Fruit fly (Drosophila melanogaster) whole organism, embryonic: ENCODE results near the gene CG18171.

Source experiments
- Abd-B ChIP-seq: fragments of 200-800 bp; sonication (Bioruptor generic); optimal IDR thresholded peaks from 2 replicates; lab custom pipeline; 2018; ENCODE audit warnings: missing biosample characterization, mild to moderate bottlenecking, missing genetic modification characterization, moderate library complexity
- Atf3 ChIP-seq: fragments of 200-800 bp; sonication (Bioruptor generic); optimal IDR thresholded peaks from 3 replicates; lab custom pipeline; 2016; ENCODE audit warnings: missing biosample characterization, missing genetic modification characterization
- CG10431 ChIP-seq: fragments of 200-800 bp; sonication (Bioruptor generic); optimal IDR thresholded peaks from 3 replicates; lab custom pipeline; 2018; ENCODE audit warnings: missing biosample characterization, mild to moderate bottlenecking, missing genetic modification characterization
- CG10565 ChIP-seq: fragments of 200-800 bp; sonication (Bioruptor generic); optimal IDR thresholded peaks from 3 replicates; lab custom pipeline; 2016; ENCODE audit warnings: missing biosample characterization, mild to moderate bottlenecking, missing genetic modification characterization
- CG11696 ChIP-seq: fragments of 200-800 bp; sonication (Bioruptor generic); IDR thresholded peaks from 2 replicates; pipeline ENCODE4 v1.3.6; 2022; ENCODE audit warnings: missing biosample characterization, missing genetic modification characterization
- CG15269 ChIP-seq: fragments of 200-800 bp; sonication (Bioruptor generic); optimal IDR thresholded peaks from 2 replicates; lab custom pipeline; 2018; ENCODE audit warnings: missing biosample characterization, mild to moderate bottlenecking, missing genetic modification characterization, moderate library complexity
- CG15601 ChIP-seq: fragments of 200-800 bp; sonication (Bioruptor generic); optimal IDR thresholded peaks from 3 replicates; lab custom pipeline; 2019; ENCODE audit warnings: missing biosample characterization, mild to moderate bottlenecking, missing genetic modification characterization, moderate library complexity
- CG17359 ChIP-seq: fragments of 200-800 bp; sonication (Bioruptor generic); optimal IDR thresholded peaks from 3 replicates; lab custom pipeline; 2018; ENCODE audit warnings: missing biosample characterization, mild to moderate bottlenecking, missing genetic modification characterization, moderate library complexity
- CG17802 ChIP-seq: fragments of 200-800 bp; sonication (Bioruptor generic); optimal IDR thresholded peaks from 2 replicates; lab custom pipeline; 2018; ENCODE audit warnings: missing biosample characterization, mild to moderate bottlenecking, missing genetic modification characterization, moderate library complexity
- CG31224 ChIP-seq: fragments of 200-800 bp; sonication (Bioruptor generic); IDR thresholded peaks from 2 replicates; pipeline ENCODE4 v1.3.6; 2022; ENCODE audit warnings: missing biosample characterization, missing genetic modification characterization
- CG3726 ChIP-seq: fragments of 200-800 bp; sonication (Bioruptor generic); IDR thresholded peaks from 3 replicates; pipeline ENCODE4, ENCODE4 v1.3.6; 2022; ENCODE audit warnings: missing biosample characterization, missing genetic modification characterization
- CG6854 ChIP-seq: fragments of 200-800 bp; sonication (Bioruptor generic); optimal IDR thresholded peaks from 3 replicates; lab custom pipeline; 2017; ENCODE audit warnings: missing biosample characterization, mild to moderate bottlenecking, missing genetic modification characterization
- CG7786 ChIP-seq: fragments of 200-800 bp; sonication (Bioruptor generic); optimal IDR thresholded peaks from 2 replicates; lab custom pipeline; 2016; ENCODE audit warnings: missing biosample characterization, missing genetic modification characterization
- CG9215 ChIP-seq: fragments of 200-800 bp; sonication (Bioruptor generic); IDR thresholded peaks from 2 replicates; pipeline ENCODE4 v1.3.6; 2022; ENCODE audit warnings: missing biosample characterization, missing genetic modification characterization
- D19B ChIP-seq: fragments of 200-800 bp; sonication (Bioruptor generic); optimal IDR thresholded peaks from 2 replicates; lab custom pipeline; 2017; ENCODE audit warnings: missing biosample characterization, mild to moderate bottlenecking, missing genetic modification characterization
- H2.0 ChIP-seq: fragments of 200-800 bp; sonication (Bioruptor generic); IDR thresholded peaks from 2 replicates; pipeline ENCODE4 v1.3.6; 2022; ENCODE audit warnings: missing biosample characterization, missing genetic modification characterization
- Hand ChIP-seq: fragments of 200-800 bp; sonication (Bioruptor generic); optimal IDR thresholded peaks from 2 replicates; lab custom pipeline; 2017; ENCODE audit warnings: mild to moderate bottlenecking, missing biosample characterization, missing genetic modification reagents, missing genetic modification characterization
- Hmx ChIP-seq: fragments of 200-800 bp; sonication (Bioruptor generic); optimal IDR thresholded peaks from 2 replicates; lab custom pipeline; 2016; ENCODE audit warnings: missing biosample characterization, missing genetic modification characterization
- Meics ChIP-seq: fragments of 200-800 bp; sonication (Bioruptor generic); optimal IDR thresholded peaks from 2 replicates; lab custom pipeline; 2017; ENCODE audit warnings: missing biosample characterization, mild to moderate bottlenecking, missing genetic modification characterization
- Mes4 ChIP-seq: fragments of 200-800 bp; sonication (Bioruptor generic); optimal IDR thresholded peaks from 2 replicates; lab custom pipeline; 2016; ENCODE audit warnings: missing biosample characterization, missing genetic modification characterization
- Poxn ChIP-seq: fragments of 200-800 bp; sonication (Bioruptor generic); IDR thresholded peaks from 2 replicates; pipeline ENCODE4 v1.3.6; 2022; ENCODE audit warnings: missing biosample characterization, missing genetic modification characterization
- Trl ChIP-seq, 3 experiments: fragments of >200 bp in 2 of 3; fragments of 200-800 bp in 1 of 3; sonication (Bioruptor generic) in 1 of 3; optimal IDR thresholded peaks; 2 replicates in 1 of 3; 3 replicates in 2 of 3; lab custom pipeline; 2016 to 2017; ENCODE audit warnings: missing biosample characterization in 1 of 3, missing genetic modification characterization in 1 of 3
- Xbp1 ChIP-seq: fragments of 200-800 bp; sonication (Bioruptor generic); optimal IDR thresholded peaks from 3 replicates; lab custom pipeline; 2016; ENCODE audit warnings: missing biosample characterization, mild to moderate bottlenecking, missing genetic modification characterization
- Xrp1 ChIP-seq: fragments of 200-800 bp; sonication (Bioruptor generic); IDR thresholded peaks from 2 replicates; pipeline ENCODE4 v1.3.6; 2022; ENCODE audit warnings: missing biosample characterization, missing genetic modification characterization
- az2 ChIP-seq: fragments of 200-800 bp; sonication (Bioruptor generic); optimal IDR thresholded peaks from 3 replicates; lab custom pipeline; 2016; ENCODE audit warnings: missing biosample characterization, missing genetic modification characterization
- bcd ChIP-seq: fragments of 200-800 bp; sonication (Bioruptor generic); optimal IDR thresholded peaks from 2 replicates; lab custom pipeline; 2017; ENCODE audit warnings: missing biosample characterization, mild to moderate bottlenecking, missing genetic modification characterization
- cad ChIP-seq: fragments of >200 bp; optimal IDR thresholded peaks from 2 replicates; lab custom pipeline; 2017; ENCODE audit warnings: missing biosample characterization, missing genetic modification characterization
- cas ChIP-seq: fragments of 200-800 bp; sonication (Bioruptor generic); IDR thresholded peaks from 2 replicates; pipeline ENCODE4 v1.3.6; 2022; ENCODE audit warnings: missing biosample characterization, missing genetic modification characterization
- chif ChIP-seq, 2 experiments: fragments of 200-800 bp; sonication (Bioruptor generic); optimal IDR thresholded peaks; 3 replicates each; lab custom pipeline; 2016; ENCODE audit warnings: missing biosample characterization in 2 of 2, missing genetic modification characterization in 2 of 2
- chn ChIP-seq: fragments of 200-800 bp; sonication (Bioruptor generic); optimal IDR thresholded peaks from 2 replicates; lab custom pipeline; 2016; ENCODE audit warnings: missing biosample characterization, missing genetic modification characterization
- danr ChIP-seq: fragments of 200-800 bp; sonication (Bioruptor generic); IDR thresholded peaks from 2 replicates; pipeline ENCODE4 v1.3.6; 2022; ENCODE audit warnings: missing biosample characterization, missing genetic modification characterization
- dati ChIP-seq: fragments of 200-800 bp; sonication (Bioruptor generic); IDR thresholded peaks from 2 replicates; pipeline ENCODE4 v1.3.6; 2022; ENCODE audit warnings: missing biosample characterization, missing genetic modification characterization
- dimm ChIP-seq: fragments of 200-800 bp; sonication (Bioruptor generic); IDR thresholded peaks from 2 replicates; pipeline ENCODE4 v1.3.6; 2022; ENCODE audit warnings: missing biosample characterization, missing genetic modification characterization
- dm ChIP-seq: fragments of 200-800 bp; sonication (Bioruptor generic); optimal IDR thresholded peaks from 3 replicates; lab custom pipeline; 2016; ENCODE audit warnings: missing biosample characterization, missing genetic modification characterization
- en ChIP-seq: fragments of 200-800 bp; sonication (Bioruptor generic); optimal IDR thresholded peaks from 2 replicates; lab custom pipeline; 2016; ENCODE audit warnings: missing biosample characterization, missing genetic modification characterization
- eve ChIP-seq, 2 experiments: fragments of >200 bp; optimal IDR thresholded peaks; 2 replicates each; lab custom pipeline; 2017; ENCODE audit warnings: missing biosample characterization in 2 of 2, missing genetic modification characterization in 2 of 2
- fru ChIP-seq: fragments of >200 bp; optimal IDR thresholded peaks from 2 replicates; lab custom pipeline; 2017
- gem ChIP-seq: fragments of 200-800 bp; sonication (Bioruptor generic); optimal IDR thresholded peaks from 2 replicates; lab custom pipeline; 2019; ENCODE audit warnings: missing biosample characterization, mild to moderate bottlenecking, missing genetic modification characterization, moderate library complexity
- gt ChIP-seq: fragments of 200-800 bp; sonication (Bioruptor generic); IDR thresholded peaks from 2 replicates; pipeline ENCODE4 v1.3.6; 2022; ENCODE audit warnings: missing biosample characterization, missing genetic modification characterization
- jumu ChIP-seq: fragments of 200-800 bp; sonication (Bioruptor generic); optimal IDR thresholded peaks from 3 replicates; lab custom pipeline; 2016; ENCODE audit warnings: missing biosample characterization, missing genetic modification characterization
- mam ChIP-seq: fragments of 200-800 bp; sonication (Bioruptor generic); optimal IDR thresholded peaks from 3 replicates; lab custom pipeline; 2016; ENCODE audit warnings: missing biosample characterization, missing genetic modification characterization
- mirr ChIP-seq: fragments of 200-800 bp; sonication (Bioruptor generic); optimal IDR thresholded peaks from 3 replicates; lab custom pipeline; 2018; ENCODE audit warnings: missing biosample characterization, mild to moderate bottlenecking, missing genetic modification characterization
- oc ChIP-seq: fragments of 200-800 bp; sonication (Bioruptor generic); optimal IDR thresholded peaks from 2 replicates; lab custom pipeline; 2018; ENCODE audit warnings: missing biosample characterization, mild to moderate bottlenecking, missing genetic modification characterization, moderate library complexity
- p53 ChIP-seq: fragments of 200-800 bp; sonication (Bioruptor generic); optimal IDR thresholded peaks from 2 replicates; lab custom pipeline; 2016; ENCODE audit warnings: missing biosample characterization, missing genetic modification characterization
- salm ChIP-seq: fragments of 200-800 bp; sonication (Bioruptor generic); optimal IDR thresholded peaks from 2 replicates; lab custom pipeline; 2018; ENCODE audit warnings: missing biosample characterization, mild to moderate bottlenecking, missing genetic modification characterization
- sc ChIP-seq, 3 experiments: fragments of >200 bp in 2 of 3; fragments of 200-800 bp in 1 of 3; sonication (Bioruptor generic) in 1 of 3; optimal IDR thresholded peaks; 2 replicates in 2 of 3; 3 replicates in 1 of 3; lab custom pipeline; 2017; ENCODE audit warnings: mild to moderate bottlenecking in 1 of 3, missing biosample characterization in 1 of 3, missing genetic modification characterization in 1 of 3, missing genetic modification reagents in 1 of 3
- tin ChIP-seq: fragments of 200-800 bp; sonication (Bioruptor generic); optimal IDR thresholded peaks from 3 replicates; lab custom pipeline; 2016; ENCODE audit warnings: missing biosample characterization, missing genetic modification characterization
- vnd ChIP-seq: fragments of 200-800 bp; sonication (Bioruptor generic); IDR thresholded peaks from 3 replicates; pipeline ENCODE4 v1.3.6; 2022; ENCODE audit warnings: missing biosample characterization, missing genetic modification characterization; ENCODE audit not compliant: partially characterized antibody
- wor ChIP-seq: fragments of 200-800 bp; sonication (Bioruptor generic); IDR thresholded peaks from 2 replicates; pipeline ENCODE4 v1.3.6; 2022; ENCODE audit warnings: missing biosample characterization, missing genetic modification characterization

Gene CG18171

DNA sequence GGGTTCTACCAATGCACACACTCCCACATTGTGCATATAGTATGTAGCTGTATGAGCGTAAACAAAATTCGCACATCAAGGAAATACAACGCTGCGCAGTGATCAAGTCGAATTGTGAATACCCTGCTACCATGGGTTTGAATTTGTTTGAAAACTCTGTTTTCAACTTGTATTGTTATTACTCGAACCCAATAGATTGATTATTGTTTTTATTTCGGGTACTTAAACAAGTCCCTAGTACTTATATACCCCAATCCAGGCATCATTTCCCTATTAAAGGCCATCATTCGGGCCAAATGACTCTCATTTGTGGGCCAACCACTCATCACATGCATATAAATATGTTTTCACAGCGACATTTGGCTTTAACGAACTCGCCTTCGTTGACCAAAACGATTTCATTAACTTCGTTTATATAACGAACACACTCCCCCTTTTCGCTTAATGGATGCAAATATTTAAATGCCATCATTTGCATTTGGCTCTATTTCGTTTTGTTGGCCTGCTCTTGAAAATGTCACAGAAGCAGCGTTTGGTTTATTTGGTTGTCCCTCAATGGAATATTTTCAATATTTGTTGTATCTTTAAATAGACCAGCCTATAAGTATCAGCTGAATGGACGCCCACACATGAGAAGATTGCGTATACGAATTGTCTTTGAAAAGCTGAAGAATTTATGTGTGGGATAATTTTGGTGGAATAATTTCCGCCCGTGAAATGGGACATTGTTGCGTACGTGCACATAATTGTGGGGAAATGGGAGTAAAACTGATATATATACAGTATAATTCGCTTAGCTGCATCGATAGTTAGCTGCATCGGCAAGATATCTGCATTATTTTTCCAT is 17.4 kb upstream of the CG18171 start (continued):
- peak; percentile 63 for TF ChIP-seq Xrp1 (GFP tag; lab: Robert Waterston, UW)
- TF ChIP-seq Hmx (GFP tag; lab: Kevin White, UChicago) = peak; percentile 46
- peak; percentile 56; the same call in 1 of the 3 replicates for TF ChIP-seq CG3726 (GFP tag; lab: Robert Waterston, UW)
- TF ChIP-seq Abd-B (GFP tag; lab: Kevin White, UChicago) = peak; percentile 73
- peak; percentile 17 for TF ChIP-seq D19B (GFP tag; lab: Kevin White, UChicago)
- no peak for TF ChIP-seq CG15601 (tag; lab: Kevin White, UChicago)
- peak; percentile 11 for TF ChIP-seq jumu (GFP tag; lab: Kevin White, UChicago)
- 0 out of 2 replicates have a peak, but pooled peaks have one; percentile 29 for TF ChIP-seq danr (GFP tag; lab: Robert Waterston, UW)
- TF ChIP-seq cas (GFP tag; lab: Robert Waterston, UW) = 0 out of 2 replicates have a peak, but pooled peaks have one; percentile 43
- TF ChIP-seq Hand (GFP tag; lab: Kevin White, UChicago) = no peak
- no peak for TF ChIP-seq eve (GFP tag; optimal IDR thresholded peaks at IDR 0.05; lab: Kevin White, UChicago)
- peak; percentile 62; the same call in 1 of the 2 replicates for TF ChIP-seq dimm (GFP tag; lab: Robert Waterston, UW)
- TF ChIP-seq H2.0 (GFP tag; lab: Robert Waterston, UW) = peak; percentile 77
- TF ChIP-seq Meics (GFP tag; lab: Kevin White, UChicago) = peak; percentile 26
- TF ChIP-seq dm (GFP tag; lab: Kevin White, UChicago) = peak; percentile 23
- no peak for TF ChIP-seq tin (GFP tag; lab: Kevin White, UChicago)
- TF ChIP-seq fru (lab: Kevin White, UChicago) = no peak
- no peak for TF ChIP-seq CG17802 (tag; lab: Kevin White, UChicago)
- TF ChIP-seq cad = no peak
- TF ChIP-seq Mes4 (GFP tag; lab: Kevin White, UChicago) = no peak
- TF ChIP-seq chif (GFP tag; optimal IDR thresholded peaks at IDR 0.05; lab: Kevin White, UChicago) = peak; percentile 44 to 61
- peak; percentile 32; the same call in 1 of the 2 replicates for TF ChIP-seq CG11696
- TF ChIP-seq CG10431 (GFP tag; lab: Kevin White, UChicago) = no peak
- peak; percentile 67 for TF ChIP-seq CG31224
- TF ChIP-seq CG15269 (tag; lab: Kevin White, UChicago) = peak; percentile 86
- TF ChIP-seq en = peak; percentile 1
- TF ChIP-seq chn (GFP tag; lab: Kevin White, UChicago) = peak; percentile 55
- no peak for TF ChIP-seq mirr (GFP tag; lab: Kevin White, UChicago)
- TF ChIP-seq Xbp1 (GFP tag; lab: Kevin White, UChicago) = peak; percentile 81
- TF ChIP-seq wor (GFP tag; lab: Robert Waterston, UW) = peak; percentile 40; the same call in 1 of the 2 replicates
- peak; percentile 19 for TF ChIP-seq salm (tag; lab: Kevin White, UChicago)
- TF ChIP-seq p53 (GFP tag; lab: Kevin White, UChicago) = peak; percentile 25
- TF ChIP-seq CG10565 (GFP tag; lab: Kevin White, UChicago) = no peak
- TF ChIP-seq Poxn (GFP tag; lab: Robert Waterston, UW) = peak; percentile 24; the same call in 1 of the 2 replicates
- peak; percentile 65 for TF ChIP-seq az2 (GFP tag; lab: Kevin White, UChicago)
- peak; percentile 35 for TF ChIP-seq oc (tag; lab: Kevin White, UChicago)
- no peak for TF ChIP-seq vnd
- TF ChIP-seq sc (optimal IDR thresholded peaks at IDR 0.05; lab: Kevin White, UChicago) = no peak
- no peak for TF ChIP-seq sc (GFP tag; optimal IDR thresholded peaks at IDR 0.05; lab: Kevin White, UChicago)
- no peak for TF ChIP-seq dati
- TF ChIP-seq CG17359 (tag; lab: Kevin White, UChicago) = peak; percentile 44
- peak; percentile 52; the same call in 1 of the 2 replicates for TF ChIP-seq CG9215
- peak; percentile 69 for TF ChIP-seq CG7786 (GFP tag; lab: Kevin White, UChicago)
- no peak for TF ChIP-seq Trl (optimal IDR thresholded peaks at IDR 0.05; lab: Kevin White, UChicago)
- TF ChIP-seq Trl (GFP tag; optimal IDR thresholded peaks at IDR 0.05; lab: Kevin White, UChicago) = peak; percentile 33
- TF ChIP-seq gt (GFP tag; lab: Robert Waterston, UW) = no peak
- TF ChIP-seq Atf3 (GFP tag; lab: Kevin White, UChicago) = peak; percentile 35
- TF ChIP-seq CG6854 (GFP tag; lab: Kevin White, UChicago) = no peak
- TF ChIP-seq mam (GFP tag; lab: Kevin White, UChicago) = peak; percentile 67
- peak; percentile 76 for TF ChIP-seq gem (tag; lab: Kevin White, UChicago)
- peak; percentile 56 for TF ChIP-seq bcd
